Fruit fly (Drosophila melanogaster) whole organism, prepupa: ENCODE results near the gene Graf.

Source experiments
- Blimp-1 ChIP-seq: fragments of 200-800 bp; sonication (Bioruptor generic); optimal IDR thresholded peaks from 3 replicates; lab custom pipeline; 2017; ENCODE audit warnings: missing biosample characterization, missing genetic modification characterization, mild to moderate bottlenecking, moderate library complexity, missing genetic modification reagents
- CG10631 ChIP-seq: fragments of 200-800 bp; sonication (Bioruptor generic); optimal IDR thresholded peaks from 2 replicates; lab custom pipeline; 2016; ENCODE audit warnings: missing biosample characterization, missing genetic modification characterization
- CG10669 ChIP-seq: fragments of 200-800 bp; sonication (Bioruptor generic); optimal IDR thresholded peaks from 3 replicates; lab custom pipeline; 2018; ENCODE audit warnings: missing biosample characterization, mild to moderate bottlenecking, missing genetic modification characterization, moderate library complexity
- CG11294 ChIP-seq: fragments of 200-800 bp; sonication (Bioruptor generic); IDR thresholded peaks from 2 replicates; pipeline ENCODE4 v1.3.6; 2022; ENCODE audit warnings: missing biosample characterization, missing genetic modification characterization
- CG11902 ChIP-seq: fragments of 200-800 bp; sonication (Bioruptor generic); optimal IDR thresholded peaks from 3 replicates; lab custom pipeline; 2016; ENCODE audit warnings: missing biosample characterization, missing genetic modification characterization
- CG15336 ChIP-seq: fragments of 200-800 bp; sonication (Bioruptor generic); IDR thresholded peaks from 2 replicates; pipeline ENCODE4 v1.3.6; 2022; ENCODE audit warnings: missing biosample characterization, missing genetic modification characterization
- CG1621 ChIP-seq: fragments of 200-800 bp; sonication (Bioruptor generic); optimal IDR thresholded peaks from 3 replicates; lab custom pipeline; 2018; ENCODE audit warnings: missing biosample characterization, mild to moderate bottlenecking, missing genetic modification characterization
- CG16779 ChIP-seq: fragments of 200-800 bp; sonication (Bioruptor generic); optimal IDR thresholded peaks from 3 replicates; lab custom pipeline; 2017; ENCODE audit warnings: missing biosample characterization, mild to moderate bottlenecking, missing genetic modification characterization
- CG3032 ChIP-seq: fragments of 200-800 bp; optimal IDR thresholded peaks from 2 replicates; lab custom pipeline; 2019; ENCODE audit warnings: missing biosample characterization, mild to moderate bottlenecking, missing genetic modification characterization, moderate library complexity
- CG31627 ChIP-seq: fragments of 200-800 bp; sonication (Bioruptor generic); optimal IDR thresholded peaks from 3 replicates; lab custom pipeline; 2016; ENCODE audit warnings: missing biosample characterization, missing genetic modification characterization
- CG32006 ChIP-seq: fragments of 200-800 bp; sonication (Bioruptor generic); optimal IDR thresholded peaks from 3 replicates; lab custom pipeline; 2017; ENCODE audit warnings: missing biosample characterization, mild to moderate bottlenecking, missing genetic modification characterization
- CG34406 ChIP-seq: fragments of 200-800 bp; sonication (Bioruptor generic); optimal IDR thresholded peaks from 3 replicates; lab custom pipeline; 2016; ENCODE audit warnings: missing biosample characterization, missing genetic modification characterization
- CG3919 ChIP-seq: fragments of 200-800 bp; sonication (Bioruptor generic); optimal IDR thresholded peaks from 3 replicates; lab custom pipeline; 2016; ENCODE audit warnings: missing biosample characterization, missing genetic modification characterization
- CG6163 ChIP-seq: fragments of 200-800 bp; sonication (Bioruptor generic); IDR thresholded peaks from 3 replicates; pipeline ENCODE4 v1.3.6; 2022; ENCODE audit warnings: missing biosample characterization, missing genetic modification characterization
- CG6276 ChIP-seq: fragments of 200-800 bp; sonication (Bioruptor generic); optimal IDR thresholded peaks from 2 replicates; lab custom pipeline; 2017; ENCODE audit warnings: missing biosample characterization, mild to moderate bottlenecking, missing genetic modification characterization
- CG6792 ChIP-seq: fragments of 200-800 bp; sonication (Bioruptor generic); optimal IDR thresholded peaks from 3 replicates; lab custom pipeline; 2016; ENCODE audit warnings: missing biosample characterization, missing genetic modification characterization
- CG6808 ChIP-seq: fragments of 200-800 bp; sonication (Bioruptor generic); optimal IDR thresholded peaks from 3 replicates; lab custom pipeline; 2017; ENCODE audit warnings: missing biosample characterization, missing genetic modification characterization, mild to moderate bottlenecking, moderate library complexity, missing genetic modification reagents
- CG6854 ChIP-seq: fragments of 200-800 bp; sonication (Bioruptor generic); optimal IDR thresholded peaks from 2 replicates; lab custom pipeline; 2017; ENCODE audit warnings: missing biosample characterization, mild to moderate bottlenecking, missing genetic modification characterization
- CG7368 ChIP-seq: fragments of 200-800 bp; sonication (Bioruptor generic); optimal IDR thresholded peaks from 3 replicates; lab custom pipeline; 2016; ENCODE audit warnings: missing biosample characterization, missing genetic modification characterization
- CG8119 ChIP-seq: fragments of 200-800 bp; sonication (Bioruptor generic); IDR thresholded peaks from 3 replicates; pipeline ENCODE4 v1.3.6; 2022; ENCODE audit warnings: missing biosample characterization, missing genetic modification characterization
- CG8319 ChIP-seq: fragments of 200-800 bp; sonication (Bioruptor generic); optimal IDR thresholded peaks from 3 replicates; lab custom pipeline; 2016; ENCODE audit warnings: missing biosample characterization, missing genetic modification characterization
- CG8632 ChIP-seq: fragments of 200-800 bp; sonication (Bioruptor generic); optimal IDR thresholded peaks from 3 replicates; lab custom pipeline; 2016; ENCODE audit warnings: missing biosample characterization, missing genetic modification characterization
- CG9139 ChIP-seq: fragments of 200-800 bp; sonication (Bioruptor generic); optimal IDR thresholded peaks from 3 replicates; lab custom pipeline; 2017; ENCODE audit warnings: missing biosample characterization, mild to moderate bottlenecking, missing genetic modification characterization
- Eip75B ChIP-seq: fragments of 200-800 bp; sonication (Bioruptor generic); optimal IDR thresholded peaks from 3 replicates; lab custom pipeline; 2016; ENCODE audit warnings: missing biosample characterization, missing genetic modification characterization
- Eip78C ChIP-seq: fragments of 200-800 bp; sonication (Bioruptor generic); peaks from one replicate; lab custom pipeline; 2016; ENCODE audit warnings: missing biosample characterization, missing genetic modification characterization
- Eip93F ChIP-seq: fragments of 200-800 bp; sonication (Bioruptor generic); optimal IDR thresholded peaks from 2 replicates; lab custom pipeline; 2016; ENCODE audit warnings: missing biosample characterization, mild to moderate bottlenecking, missing genetic modification characterization
- Ets21C ChIP-seq: fragments of 200-800 bp; sonication (Bioruptor generic); optimal IDR thresholded peaks from 3 replicates; lab custom pipeline; 2016; ENCODE audit warnings: missing biosample characterization, missing genetic modification characterization
- Ets96B ChIP-seq: fragments of 200-800 bp; optimal IDR thresholded peaks from 2 replicates; lab custom pipeline; 2019; ENCODE audit warnings: missing biosample characterization, mild to moderate bottlenecking, missing genetic modification characterization, moderate library complexity
- Gug ChIP-seq: fragments of 200-800 bp; sonication (Bioruptor generic); IDR thresholded peaks from 2 replicates; pipeline ENCODE4 v1.3.6; 2022; ENCODE audit warnings: missing biosample characterization, missing genetic modification characterization
- Hr38 ChIP-seq: sonication (Bioruptor generic); optimal IDR thresholded peaks from 2 replicates; lab custom pipeline; 2016; ENCODE audit warnings: missing biosample characterization, missing genetic modification characterization
- Lpt ChIP-seq: fragments of 200-800 bp; sonication (Bioruptor generic); optimal IDR thresholded peaks from 3 replicates; lab custom pipeline; 2016; ENCODE audit warnings: missing biosample characterization, missing genetic modification characterization
- Met ChIP-seq: fragments of 200-800 bp; sonication (Bioruptor generic); optimal IDR thresholded peaks from 3 replicates; lab custom pipeline; 2016; ENCODE audit warnings: missing biosample characterization, missing genetic modification characterization
- OdsH ChIP-seq: fragments of 200-800 bp; sonication (Bioruptor generic); optimal IDR thresholded peaks from 3 replicates; lab custom pipeline; 2016; ENCODE audit warnings: missing biosample characterization, missing genetic modification characterization
- Smox ChIP-seq: fragments of 200-800 bp; sonication (Bioruptor generic); optimal IDR thresholded peaks from 3 replicates; lab custom pipeline; 2016; ENCODE audit warnings: missing biosample characterization, missing genetic modification characterization
- Sox102F ChIP-seq: fragments of 200-800 bp; sonication (Bioruptor generic); optimal IDR thresholded peaks from 2 replicates; lab custom pipeline; 2016; ENCODE audit warnings: missing biosample characterization, mild to moderate bottlenecking, missing genetic modification characterization
- Sox14 ChIP-seq: fragments of 200-800 bp; sonication (Bioruptor generic); optimal IDR thresholded peaks from 3 replicates; lab custom pipeline; 2016; ENCODE audit warnings: missing biosample characterization, missing genetic modification characterization
- Sox15 ChIP-seq: fragments of 200-800 bp; sonication (Bioruptor generic); optimal IDR thresholded peaks from 3 replicates; lab custom pipeline; 2016; ENCODE audit warnings: missing biosample characterization, missing genetic modification characterization
- achi ChIP-seq: fragments of 200-800 bp; sonication (Bioruptor generic); optimal IDR thresholded peaks from 3 replicates; lab custom pipeline; 2016; ENCODE audit warnings: missing biosample characterization, missing genetic modification characterization
- acj6 ChIP-seq: fragments of 200-800 bp; sonication (Bioruptor generic); optimal IDR thresholded peaks from 3 replicates; lab custom pipeline; 2016; ENCODE audit warnings: missing biosample characterization, missing genetic modification characterization
- cyc ChIP-seq: fragments of 200-800 bp; sonication (Bioruptor generic); optimal IDR thresholded peaks from 3 replicates; lab custom pipeline; 2016; ENCODE audit warnings: missing biosample characterization, missing genetic modification characterization
- dac ChIP-seq: fragments of 200-800 bp; sonication (Bioruptor generic); optimal IDR thresholded peaks from 2 replicates; lab custom pipeline; 2017; ENCODE audit warnings: missing biosample characterization, mild to moderate bottlenecking, missing genetic modification characterization
- dsx ChIP-seq: fragments of 200-800 bp; optimal IDR thresholded peaks from 3 replicates; lab custom pipeline; 2019; ENCODE audit warnings: missing biosample characterization, mild to moderate bottlenecking, missing genetic modification characterization, moderate library complexity; ENCODE audit not compliant: poor library complexity, severe bottlenecking
- eg ChIP-seq: fragments of 200-800 bp; sonication (Bioruptor generic); IDR thresholded peaks from 3 replicates; pipeline ENCODE4 v1.3.6; 2022; ENCODE audit warnings: missing biosample characterization, missing genetic modification characterization
- fd59A ChIP-seq: fragments of 200-800 bp; sonication (Bioruptor generic); optimal IDR thresholded peaks from 2 replicates; lab custom pipeline; 2017; ENCODE audit warnings: missing biosample characterization, mild to moderate bottlenecking, missing genetic modification characterization, missing genetic modification reagents
- fd85E ChIP-seq: fragments of 200-800 bp; sonication (Bioruptor generic); optimal IDR thresholded peaks from 3 replicates; lab custom pipeline; 2016; ENCODE audit warnings: missing biosample characterization, missing genetic modification characterization
- fkh ChIP-seq: fragments of 200-800 bp; sonication (Bioruptor generic); optimal IDR thresholded peaks from 3 replicates; lab custom pipeline; 2017; ENCODE audit warnings: missing biosample characterization, mild to moderate bottlenecking, missing genetic modification characterization, moderate library complexity
- lz ChIP-seq: fragments of 200-800 bp; sonication (Bioruptor generic); optimal IDR thresholded peaks from 3 replicates; lab custom pipeline; 2016; ENCODE audit warnings: missing biosample characterization, missing genetic modification characterization
- pdm3 ChIP-seq: fragments of 200-800 bp; sonication (Bioruptor generic); optimal IDR thresholded peaks from 3 replicates; lab custom pipeline; 2016; ENCODE audit warnings: missing biosample characterization, missing genetic modification characterization
- spab ChIP-seq: fragments of 200-800 bp; sonication (Bioruptor generic); optimal IDR thresholded peaks from 2 replicates; lab custom pipeline; 2017; ENCODE audit warnings: missing biosample characterization, mild to moderate bottlenecking, missing genetic modification characterization, missing genetic modification reagents
- ss ChIP-seq, 2 experiments: fragments of 200-800 bp; sonication (Bioruptor generic); optimal IDR thresholded peaks; 2 replicates in 1 of 2; 3 replicates in 1 of 2; lab custom pipeline; 2017 to 2018; ENCODE audit warnings: mild to moderate bottlenecking in 2 of 2, missing biosample characterization in 2 of 2, missing genetic modification characterization in 2 of 2, moderate library complexity in 1 of 2
- svp ChIP-seq: fragments of 200-800 bp; sonication (Bioruptor generic); peaks from one replicate; lab custom pipeline; 2016; ENCODE audit warnings: missing biosample characterization, missing genetic modification characterization
- topi ChIP-seq: fragments of 200-800 bp; sonication (Bioruptor generic); optimal IDR thresholded peaks from 3 replicates; lab custom pipeline; 2016; ENCODE audit warnings: missing biosample characterization, missing genetic modification characterization
- vri ChIP-seq: fragments of 200-800 bp; sonication (Bioruptor generic); optimal IDR thresholded peaks from 3 replicates; lab custom pipeline; 2016; ENCODE audit warnings: missing biosample characterization, mild to moderate bottlenecking, missing genetic modification characterization

Gene Graf

dm6 chrX:15709624-15709983 is 50.9 kb downstream of the Graf start:
- no peak for TF ChIP-seq CG10669 (GFP tag; lab: Kevin White, UChicago)
- no peak for TF ChIP-seq fd85E (GFP tag; lab: Kevin White, UChicago)
- TF ChIP-seq Ets21C (GFP tag; lab: Kevin White, UChicago) = no peak
- TF ChIP-seq CG6808 (GFP tag; lab: Kevin White, UChicago) = peak; percentile 98
- TF ChIP-seq CG31627 (GFP tag; lab: Kevin White, UChicago) = no peak
- no peak for TF ChIP-seq pdm3 (GFP tag; lab: Kevin White, UChicago)
- no peak for TF ChIP-seq CG7368
- TF ChIP-seq dac (GFP tag; lab: Kevin White, UChicago) = no peak
- TF ChIP-seq CG10631 (GFP tag; lab: Kevin White, UChicago) = no peak
- TF ChIP-seq CG8119 (GFP tag; lab: Robert Waterston, UW) = no peak; the same call in 2 of the 3 replicates
- TF ChIP-seq Gug (GFP tag; lab: Robert Waterston, UW) = no peak
- TF ChIP-seq CG3919 (GFP tag; lab: Kevin White, UChicago) = peak; percentile 35
- peak; percentile 6 for TF ChIP-seq lz (GFP tag; lab: Kevin White, UChicago)
- peak; percentile 36 for TF ChIP-seq Eip75B (GFP tag; lab: Kevin White, UChicago)
- peak; percentile 3 for TF ChIP-seq CG11902 (GFP tag; lab: Kevin White, UChicago)
- TF ChIP-seq CG6792 (GFP tag; lab: Kevin White, UChicago) = peak; percentile 37
- TF ChIP-seq CG6163 (GFP tag; lab: Robert Waterston, UW) = 0 out of 3 replicates have a peak, but pooled peaks have one; percentile 30
- no peak for TF ChIP-seq CG6276
- TF ChIP-seq CG1621 (tag; lab: Kevin White, UChicago) = peak; percentile 28
- TF ChIP-seq Sox102F (GFP tag; lab: Kevin White, UChicago) = no peak
- no peak for TF ChIP-seq Eip93F (GFP tag; lab: Kevin White, UChicago)
- no peak for TF ChIP-seq Ets96B
- TF ChIP-seq Eip78C (GFP tag; lab: Kevin White, UChicago) = peak; percentile 53
- no peak for TF ChIP-seq CG34406
- no peak for TF ChIP-seq Lpt (GFP tag; lab: Kevin White, UChicago)
- TF ChIP-seq achi (GFP tag; lab: Kevin White, UChicago) = peak; percentile 37
- TF ChIP-seq Sox14 (GFP tag; lab: Kevin White, UChicago) = peak; percentile 33
- no peak for TF ChIP-seq fkh
- no peak for TF ChIP-seq OdsH (GFP tag; lab: Kevin White, UChicago)
- TF ChIP-seq spab (GFP tag; lab: Kevin White, UChicago) = no peak
- TF ChIP-seq Blimp-1 = no peak
- no peak for TF ChIP-seq dsx (GFP tag; lab: Kevin White, UChicago)
- TF ChIP-seq fd59A (GFP tag; lab: Kevin White, UChicago) = no peak
- peak; percentile 9 for TF ChIP-seq CG3032 (tag; lab: Kevin White, UChicago)
- peak; percentile 14 for TF ChIP-seq CG8319
- TF ChIP-seq CG15336 (GFP tag; lab: Robert Waterston, UW) = peak; percentile 38; the same call in 1 of the 2 replicates
- TF ChIP-seq CG16779 (tag; lab: Kevin White, UChicago) = no peak
- TF ChIP-seq CG32006 (GFP tag; lab: Kevin White, UChicago) = no peak
- TF ChIP-seq vri (GFP tag; lab: Kevin White, UChicago) = no peak
- no peak for TF ChIP-seq CG8632
- TF ChIP-seq CG6854 (GFP tag; lab: Kevin White, UChicago) = no peak
- no peak for TF ChIP-seq CG9139 (GFP tag; lab: Kevin White, UChicago)
- TF ChIP-seq CG11294 (GFP tag; lab: Robert Waterston, UW) = no peak
- no peak for TF ChIP-seq Met (GFP tag; lab: Kevin White, UChicago)
- no peak for TF ChIP-seq Smox (GFP tag; lab: Kevin White, UChicago)
- TF ChIP-seq Sox15 (GFP tag; lab: Kevin White, UChicago) = no peak
- no peak for TF ChIP-seq ss (GFP tag; optimal IDR thresholded peaks at IDR 0.05; lab: Kevin White, UChicago)
- TF ChIP-seq svp = peak; percentile 72
- TF ChIP-seq cyc (GFP tag; lab: Kevin White, UChicago) = no peak
- TF ChIP-seq acj6 (GFP tag; lab: Kevin White, UChicago) = no peak
- no peak for TF ChIP-seq Hr38 (GFP tag; lab: Kevin White, UChicago)
- TF ChIP-seq eg (GFP tag; lab: Robert Waterston, UW) = no peak
- TF ChIP-seq topi (GFP tag; lab: Kevin White, UChicago) = no peak
